Fruit fly (Drosophila melanogaster) whole organism, wandering third instar larva: ENCODE results near the gene ph-p.

Experiments used
- Abd-B ChIP-seq: fragments of >200 bp; optimal IDR thresholded peaks from 2 replicates; lab custom pipeline; 2017; ENCODE audit warnings: missing biosample characterization, missing genetic modification characterization
- CG32264 ChIP-seq: fragments of 200-800 bp; sonication (Bioruptor generic); optimal IDR thresholded peaks from 2 replicates; lab custom pipeline; 2016; ENCODE audit warnings: missing biosample characterization, missing genetic modification characterization
- CG9705 ChIP-seq: fragments of 200-800 bp; sonication (Bioruptor generic); optimal IDR thresholded peaks from 2 replicates; lab custom pipeline; 2018; ENCODE audit warnings: missing biosample characterization, mild to moderate bottlenecking, missing genetic modification characterization
- CrebA ChIP-seq: fragments of 200-800 bp; sonication (Bioruptor generic); optimal IDR thresholded peaks from 2 replicates; lab custom pipeline; 2016; ENCODE audit warnings: missing biosample characterization, mild to moderate bottlenecking, missing genetic modification characterization, borderline replicate concordance
- Dfd ChIP-seq: fragments of >200 bp; optimal IDR thresholded peaks from 2 replicates; lab custom pipeline; 2017; ENCODE audit warnings: missing biosample characterization, missing genetic modification characterization
- Dif ChIP-seq: fragments of 200-275, 200-300 bp; sonication (Bioruptor generic); optimal IDR thresholded peaks from 2 replicates; lab custom pipeline; 2018; ENCODE audit warnings: missing biosample characterization, missing genetic modification characterization; ENCODE audit not compliant: partially characterized antibody
- GATAd ChIP-seq: sonication (Bioruptor generic); optimal IDR thresholded peaks from 2 replicates; lab custom pipeline; 2016; ENCODE audit warnings: missing biosample characterization, missing genetic modification characterization
- HLH106 ChIP-seq: fragments of 200-800 bp; optimal IDR thresholded peaks from 3 replicates; lab custom pipeline; 2019; ENCODE audit warnings: missing biosample characterization, mild to moderate bottlenecking, missing genetic modification characterization, moderate library complexity
- Hr83 ChIP-seq: fragments of 200-300 bp; sonication (Bioruptor generic); optimal IDR thresholded peaks from 2 replicates; lab custom pipeline; 2016; ENCODE audit warnings: missing biosample characterization, mild to moderate bottlenecking, missing genetic modification characterization, moderate library complexity; ENCODE audit not compliant: poor library complexity, severe bottlenecking
- Jra ChIP-seq: sonication (Bioruptor generic); optimal IDR thresholded peaks from 2 replicates; lab custom pipeline; 2016; ENCODE audit warnings: missing biosample characterization, missing genetic modification characterization
- Mio ChIP-seq: sonication (Bioruptor generic); optimal IDR thresholded peaks from 2 replicates; lab custom pipeline; 2016; ENCODE audit warnings: missing biosample characterization, missing genetic modification characterization
- Myc ChIP-seq: fragments of >200 bp; optimal IDR thresholded peaks from 2 replicates; lab custom pipeline; 2017
- OdsH ChIP-seq: fragments of 200-800 bp; sonication (Bioruptor generic); optimal IDR thresholded peaks from 2 replicates; lab custom pipeline; 2016; ENCODE audit warnings: missing biosample characterization, mild to moderate bottlenecking, missing genetic modification characterization
- Rel ChIP-seq, 2 experiments: fragments of 200-800 bp; sonication (Bioruptor generic) in 1 of 2; optimal IDR thresholded peaks; 2 replicates in 1 of 2; 3 replicates in 1 of 2; lab custom pipeline; 2016 to 2019; ENCODE audit warnings: mild to moderate bottlenecking in 2 of 2, missing biosample characterization in 2 of 2, missing genetic modification characterization in 2 of 2, moderate library complexity in 1 of 2
- Vsx2 ChIP-seq: fragments of 200-300, 225-300 bp; sonication (Bioruptor generic); optimal IDR thresholded peaks from 2 replicates; lab custom pipeline; 2018; ENCODE audit warnings: missing biosample characterization, missing genetic modification characterization; ENCODE audit not compliant: partially characterized antibody
- br ChIP-seq: fragments of 200-800 bp; sonication (Bioruptor generic); optimal IDR thresholded peaks from 2 replicates; lab custom pipeline; 2016; ENCODE audit warnings: missing biosample characterization, missing genetic modification characterization
- brk ChIP-seq: fragments of 200-800 bp; sonication (Bioruptor generic); optimal IDR thresholded peaks from 2 replicates; lab custom pipeline; 2016; ENCODE audit warnings: missing biosample characterization, mild to moderate bottlenecking, missing genetic modification characterization
- dl ChIP-seq, 2 experiments: fragments of 175-275, 200-275 bp in 1 of 2; fragments of 200-275 bp in 1 of 2; sonication (Bioruptor generic); optimal IDR thresholded peaks; lab custom pipeline; 2018; ENCODE audit warnings: mild to moderate bottlenecking in 2 of 2, missing biosample characterization in 2 of 2, missing genetic modification characterization in 2 of 2, moderate library complexity in 2 of 2; ENCODE audit not compliant: partially characterized antibody in 2 of 2, insufficient read depth in 1 of 2
- dmrt93B ChIP-seq: fragments of 200-800 bp; sonication (Bioruptor generic); optimal IDR thresholded peaks from 2 replicates; lab custom pipeline; 2018; ENCODE audit warnings: missing biosample characterization, mild to moderate bottlenecking, missing genetic modification characterization
- dsf ChIP-seq: sonication (Bioruptor generic); optimal IDR thresholded peaks from 2 replicates; lab custom pipeline; 2016; ENCODE audit warnings: missing biosample characterization, missing genetic modification characterization, borderline replicate concordance
- foxo ChIP-seq, 2 experiments: fragments of 200-800 bp; sonication (Bioruptor generic); optimal IDR thresholded peaks; 2 replicates in 1 of 2; 3 replicates in 1 of 2; lab custom pipeline; 2016 to 2017; ENCODE audit warnings: missing biosample characterization in 2 of 2, missing genetic modification characterization in 2 of 2
- h ChIP-seq: fragments of 200-800 bp; sonication (Bioruptor generic); optimal IDR thresholded peaks from 3 replicates; lab custom pipeline; 2016; ENCODE audit warnings: missing biosample characterization, mild to moderate bottlenecking, missing genetic modification characterization
- pan ChIP-seq: fragments of >200 bp; optimal IDR thresholded peaks from 2 replicates; lab custom pipeline; 2017
- rgr ChIP-seq: fragments of 200-800 bp; sonication (Bioruptor generic); optimal IDR thresholded peaks from 3 replicates; lab custom pipeline; 2016; ENCODE audit warnings: missing biosample characterization, mild to moderate bottlenecking, missing genetic modification characterization
- sage ChIP-seq: fragments of 200-800 bp; sonication (Bioruptor generic); optimal IDR thresholded peaks from 2 replicates; lab custom pipeline; 2016; ENCODE audit warnings: missing biosample characterization, mild to moderate bottlenecking, missing genetic modification characterization
- sv ChIP-seq: fragments of 200-800 bp; sonication (Bioruptor generic); optimal IDR thresholded peaks from 3 replicates; lab custom pipeline; 2016; ENCODE audit warnings: missing biosample characterization, missing genetic modification characterization
- tai ChIP-seq: sonication (Bioruptor generic); optimal IDR thresholded peaks from 2 replicates; lab custom pipeline; 2016; ENCODE audit warnings: missing biosample characterization, missing genetic modification characterization
- usp ChIP-seq: fragments of >200 bp; optimal IDR thresholded peaks from 2 replicates; lab custom pipeline; 2017; ENCODE audit warnings: missing biosample characterization, missing genetic modification characterization
- woc ChIP-seq: sonication (Bioruptor generic); optimal IDR thresholded peaks from 2 replicates; lab custom pipeline; 2016; ENCODE audit warnings: missing biosample characterization, mild to moderate bottlenecking, missing genetic modification characterization

Gene ph-p

dm6 chrX:2107782-2108409 lies 30.3 kb downstream of the ph-p start:
- TF ChIP-seq Mio (GFP tag; lab: Kevin White, UChicago) (no peak), dsf (no peak), Abd-B (no peak), Hr83 (GFP tag; lab: Kevin White, UChicago) (no peak), h (GFP tag; lab: Kevin White, UChicago) (no peak), CG9705 (GFP tag; lab: Kevin White, UChicago) (no peak), sv (GFP tag; lab: Kevin White, UChicago) (no peak), br (GFP tag; lab: Kevin White, UChicago) (no peak), foxo (GFP tag; optimal IDR thresholded peaks at IDR 0.05; lab: Kevin White, UChicago) (no peak), rgr (no peak), tai (GFP tag; lab: Kevin White, UChicago) (no peak), brk (GFP tag; lab: Kevin White, UChicago) (no peak), Vsx2 (GFP tag; lab: Kevin White, UChicago) (no peak), Dif (no peak), Jra (GFP tag; lab: Kevin White, UChicago) (no peak), dl (GFP tag; optimal IDR thresholded peaks at IDR 0.05; lab: Kevin White, UChicago; ENCODE audit: insufficient read depth in 1 of 2, partially characterized antibody in 2 of 2) (no peak)
- TF ChIP-seq, all 38 proteins: peak for 0

dm6 chrX:2106367-2106766 lies 31.8 kb downstream of the ph-p start:
- TF ChIP-seq GATAd (GFP tag; lab: Kevin White, UChicago), result no peak
- no peak for TF ChIP-seq CrebA (GFP tag; lab: Kevin White, UChicago)
- no peak for TF ChIP-seq br (GFP tag; lab: Kevin White, UChicago)
- TF ChIP-seq Abd-B, result no peak
- TF ChIP-seq Rel (GFP tag; optimal IDR thresholded peaks at IDR 0.05; lab: Kevin White, UChicago), result no peak
- no peak for TF ChIP-seq Rel (tag; optimal IDR thresholded peaks at IDR 0.05; lab: Kevin White, UChicago)
- TF ChIP-seq brk (GFP tag; lab: Kevin White, UChicago), result no peak

DNA sequence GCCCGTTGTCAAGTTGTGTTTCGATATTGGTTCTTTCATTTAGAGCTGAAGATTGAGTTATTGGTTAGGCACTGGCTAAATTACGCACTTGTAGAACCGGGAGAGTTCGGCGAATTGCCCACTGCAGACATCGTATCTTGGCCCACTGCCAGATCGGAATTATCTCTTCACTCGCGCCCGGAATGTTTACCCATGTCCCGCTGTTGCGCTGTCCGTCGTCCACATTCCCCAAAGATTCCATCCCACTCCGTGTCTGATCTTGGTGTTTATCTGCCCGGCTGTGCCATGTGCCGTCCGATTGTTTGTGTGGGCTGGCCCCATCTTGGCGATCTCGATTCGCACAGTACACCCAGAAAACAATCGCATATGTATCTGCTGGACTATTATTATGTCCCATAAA lies 33.8 kb downstream of the ph-p start:
- no peak for TF ChIP-seq Jra (GFP tag; lab: Kevin White, UChicago)
- no peak for TF ChIP-seq dl (GFP tag; optimal IDR thresholded peaks at IDR 0.05; lab: Kevin White, UChicago; ENCODE audit: insufficient read depth in 1 of 2, partially characterized antibody in 2 of 2)
- TF ChIP-seq Myc, result no peak
- no peak for TF ChIP-seq sage (GFP tag; lab: Kevin White, UChicago)

dm6 chrX:2103859-2104258 lies 34.3 kb downstream of the ph-p start:
- TF ChIP-seq foxo (GFP tag; optimal IDR thresholded peaks at IDR 0.05; lab: Kevin White, UChicago) (no peak), rgr (no peak), sv (GFP tag; lab: Kevin White, UChicago) (no peak), Dif (no peak), dl (GFP tag; optimal IDR thresholded peaks at IDR 0.05; lab: Kevin White, UChicago; ENCODE audit: insufficient read depth in 1 of 2, partially characterized antibody in 2 of 2) (no peak), CG32264 (GFP tag; lab: Kevin White, UChicago) (no peak), CG9705 (GFP tag; lab: Kevin White, UChicago) (no peak), Hr83 (GFP tag; lab: Kevin White, UChicago) (no peak), Vsx2 (GFP tag; lab: Kevin White, UChicago) (no peak), dmrt93B (GFP tag; lab: Kevin White, UChicago) (no peak), OdsH (GFP tag; lab: Kevin White, UChicago) (no peak), usp (GFP tag; lab: Kevin White, UChicago) (no peak), Mio (GFP tag; lab: Kevin White, UChicago) (no peak), Rel (GFP tag; optimal IDR thresholded peaks at IDR 0.05; lab: Kevin White, UChicago) (no peak), Rel (tag; optimal IDR thresholded peaks at IDR 0.05; lab: Kevin White, UChicago) (no peak)
- TF ChIP-seq, all 38 proteins: peak for 0

DNA sequence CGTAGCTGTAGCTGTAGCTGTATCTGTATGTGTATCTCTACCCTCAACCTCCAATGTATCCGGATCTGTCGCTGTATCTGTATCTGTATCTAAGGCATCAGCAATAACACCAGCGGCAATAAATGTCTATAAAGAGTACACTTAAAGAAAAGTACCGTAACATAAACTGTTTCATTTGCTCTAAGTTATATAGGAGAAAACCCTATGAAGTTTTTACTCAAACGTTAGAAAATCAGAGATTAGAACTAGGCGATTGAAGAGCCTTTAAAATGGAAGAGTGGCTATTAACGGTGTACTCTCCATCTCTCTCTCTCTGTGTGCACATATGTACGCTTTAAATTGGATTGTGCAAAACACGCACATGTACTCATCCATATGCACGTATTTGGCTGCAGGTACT lies 39.9 kb downstream of the ph-p start:
- TF ChIP-seq Mio (GFP tag; lab: Kevin White, UChicago), result no peak
- TF ChIP-seq pan, result no peak
- no peak for TF ChIP-seq br (GFP tag; lab: Kevin White, UChicago)
- TF ChIP-seq Jra (GFP tag; lab: Kevin White, UChicago), result no peak
- no peak for TF ChIP-seq CG9705 (GFP tag; lab: Kevin White, UChicago)
- no peak for TF ChIP-seq woc
- no peak for TF ChIP-seq sv (GFP tag; lab: Kevin White, UChicago)
- TF ChIP-seq Dfd (GFP tag; lab: Kevin White, UChicago), result no peak
- TF ChIP-seq rgr, result no peak
- TF ChIP-seq HLH106 (tag; lab: Kevin White, UChicago), result no peak
- no peak for TF ChIP-seq Vsx2 (GFP tag; lab: Kevin White, UChicago)
- TF ChIP-seq dl (GFP tag; optimal IDR thresholded peaks at IDR 0.05; lab: Kevin White, UChicago; ENCODE audit: insufficient read depth in 1 of 2, partially characterized antibody in 2 of 2), result no peak
